Fruit fly (Drosophila melanogaster): ENCODE measurements around the gene rdgA.

The rdgA gene

DNA sequence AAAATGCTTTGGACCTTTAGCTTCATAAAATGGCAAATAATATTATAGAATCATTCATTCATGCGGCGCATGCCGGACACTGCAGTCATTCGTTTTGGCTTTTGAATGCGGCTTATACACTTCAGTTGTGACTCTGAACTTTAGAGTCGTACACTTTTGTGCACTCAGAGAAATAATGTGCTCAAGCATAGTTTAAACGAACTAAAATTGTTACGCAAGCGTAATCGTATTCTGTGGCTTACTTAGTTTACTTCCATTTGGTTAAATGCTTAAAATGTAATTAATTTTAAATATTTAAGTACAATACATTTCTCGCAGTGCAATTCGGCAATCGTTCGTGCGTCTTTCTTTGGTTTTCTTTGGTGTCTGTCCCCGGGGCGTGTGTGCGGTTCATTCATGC, 97.5 kb downstream of the rdgA start (continued):
- TF ChIP-seq Tbp (GFP tag; optimal IDR thresholded peaks at IDR 0.05) (no peak), amos (GFP tag; IDR thresholded peaks at IDR 0.05; ENCODE audit: partially characterized antibody) (no peak), CG12236 (GFP tag; optimal IDR thresholded peaks at IDR 0.05) (no peak), sim (GFP tag; IDR thresholded peaks at IDR 0.05) (no peak), Lim3 (GFP tag; IDR thresholded peaks at IDR 0.05) (no peak), pb (GFP tag; optimal IDR thresholded peaks at IDR 0.05) (no peak), Pdp1 (GFP tag; optimal IDR thresholded peaks at IDR 0.05) (no peak), Kr (GFP tag; optimal IDR thresholded peaks at IDR 0.05) (no peak), PHDP (tag; optimal IDR thresholded peaks at IDR 0.05) (peak; percentile 29), gt (GFP tag; IDR thresholded peaks at IDR 0.05) (no peak), CG7928 (GFP tag; optimal IDR thresholded peaks at IDR 0.05) (no peak), CG10959 (GFP tag; IDR thresholded peaks at IDR 0.05) (peak; percentile 36; the same call in 1 of the 2 replicates), sug (tag; optimal IDR thresholded peaks at IDR 0.05) (no peak), Side (GFP tag; optimal IDR thresholded peaks at IDR 0.05) (no peak), CG4360 (GFP tag; IDR thresholded peaks at IDR 0.05) (no peak), NK7.1 (GFP tag; optimal IDR thresholded peaks at IDR 0.05) (no peak), CG13624 (GFP tag; optimal IDR thresholded peaks at IDR 0.05) (no peak), vvl (GFP tag; IDR thresholded peaks at IDR 0.05) (0 out of 2 replicates have a peak, but pooled peaks have one; percentile 32), CG4404 (GFP tag; IDR thresholded peaks at IDR 0.05) (0 out of 2 replicates have a peak, but pooled peaks have one; percentile 33), danr (GFP tag; IDR thresholded peaks at IDR 0.05) (0 out of 2 replicates have a peak, but pooled peaks have one; percentile 23), trem (tag; optimal IDR thresholded peaks at IDR 0.05) (no peak), Ada2b (GFP tag; IDR thresholded peaks at IDR 0.05) (peak; percentile 52), ash1 (GFP tag; optimal IDR thresholded peaks at IDR 0.05) (no peak), crc (GFP tag; optimal IDR thresholded peaks at IDR 0.05) (no peak), YL-1 (GFP tag; optimal IDR thresholded peaks at IDR 0.05) (no peak), gro (GFP tag; optimal IDR thresholded peaks at IDR 0.05) (no peak), CG7372 (GFP tag; IDR thresholded peaks at IDR 0.05) (0 out of 2 replicates have a peak, but pooled peaks have one; percentile 25), CG10209 (GFP tag; optimal IDR thresholded peaks at IDR 0.05) (no peak), Atf3 (GFP tag; optimal IDR thresholded peaks at IDR 0.05) (no peak), vfl (GFP tag; optimal IDR thresholded peaks at IDR 0.05) (no peak), Sin3A (optimal IDR thresholded peaks at IDR 0.05) (no peak), lov (optimal IDR thresholded peaks at IDR 0.05) (no peak), lov (GFP tag; IDR thresholded peaks at IDR 0.05) (no peak), dm (GFP tag; optimal IDR thresholded peaks at IDR 0.05) (no peak), pfk (GFP tag; optimal IDR thresholded peaks at IDR 0.05) (no peak), gsb (GFP tag; IDR thresholded peaks at IDR 0.05) (no peak), ap (GFP tag; IDR thresholded peaks at IDR 0.05) (no peak), NC2β (GFP tag; optimal IDR thresholded peaks at IDR 0.05) (no peak), salm (tag; optimal IDR thresholded peaks at IDR 0.05) (no peak), ab (GFP tag; optimal IDR thresholded peaks at IDR 0.05) (no peak), CG9876 (GFP tag; optimal IDR thresholded peaks at IDR 0.05) (no peak), CG14965 (GFP tag; optimal IDR thresholded peaks at IDR 0.05; ENCODE audit: borderline replicate concordance) (no peak), CG32772 (GFP tag; IDR thresholded peaks at IDR 0.05) (0 out of 2 replicates have a peak, but pooled peaks have one; percentile 32), CG18262 (tag; optimal IDR thresholded peaks at IDR 0.05) (no peak), CG7786 (GFP tag; optimal IDR thresholded peaks at IDR 0.05) (no peak), repo (GFP tag; optimal IDR thresholded peaks at IDR 0.05) (no peak), Xbp1 (GFP tag; optimal IDR thresholded peaks at IDR 0.05) (peak; percentile 20), CG1529 (GFP tag; optimal IDR thresholded peaks at IDR 0.05) (no peak), gem (tag; optimal IDR thresholded peaks at IDR 0.05) (peak; percentile 68), ham (GFP tag; IDR thresholded peaks at IDR 0.05) (no peak), bowl (GFP tag; IDR thresholded peaks at IDR 0.05) (no peak), ind (GFP tag; optimal IDR thresholded peaks at IDR 0.05) (peak; percentile 35), NC2α (GFP tag; optimal IDR thresholded peaks at IDR 0.05) (no peak), ems (GFP tag; optimal IDR thresholded peaks at IDR 0.05) (no peak)

Data from whole organism, embryonic.